Worm (Caenorhabditis elegans): ENCODE data around the gene lys-10.

lys-10 gene

ce11 chrIV:8332526-8332925 lies at the start of gene lys-10:
Gene lys-10 (plus strand): TSS chrIV:8332826.
- TF ChIP-seq ztf-11 (tag; optimal IDR thresholded peaks at IDR 0.05) (no peak), elt-1 (tag; optimal IDR thresholded peaks at IDR 0.05) (no peak), unc-39 (tag; optimal IDR thresholded peaks at IDR 0.05) (no peak), snpc-4 (tag; optimal IDR thresholded peaks at IDR 0.05) (no peak), nhr-12 (tag; optimal IDR thresholded peaks at IDR 0.05) (no peak), ztf-1 (GFP tag; conservative IDR thresholded peaks at IDR 0.05) (no peak), F13H6.1 (tag; optimal IDR thresholded peaks at IDR 0.05) (no peak), zag-1 (tag; optimal IDR thresholded peaks at IDR 0.05) (no peak), lsy-2 (tag; optimal IDR thresholded peaks at IDR 0.05) (no peak), fos-1 (tag; optimal IDR thresholded peaks at IDR 0.05) (no peak)

- TF ChIP-seq lin-11 (tag; optimal IDR thresholded peaks at IDR 0.05), result no peak
- TF ChIP-seq unc-55 (GFP tag; optimal IDR thresholded peaks at IDR 0.05), result peak; percentile 63
Observed at ce11 chrIV:8283214-8283613, 49.4 kb upstream of the lys-10 start.

ce11 chrIV:8286352-8286751 lies 46.3 kb upstream of the lys-10 start, which contains the start of gene K07H8.9:
Gene K07H8.9 (minus strand): TSS chrIV:8286476.
- TF ChIP-seq skn-1 (tag; optimal IDR thresholded peaks at IDR 0.05), result no peak
- no peak for TF ChIP-seq egl-27 (tag; optimal IDR thresholded peaks at IDR 0.05)
- TF ChIP-seq nhr-11 (tag; optimal IDR thresholded peaks at IDR 0.05), result no peak
- no peak for TF ChIP-seq lin-11 (tag; optimal IDR thresholded peaks at IDR 0.05)

DNA sequence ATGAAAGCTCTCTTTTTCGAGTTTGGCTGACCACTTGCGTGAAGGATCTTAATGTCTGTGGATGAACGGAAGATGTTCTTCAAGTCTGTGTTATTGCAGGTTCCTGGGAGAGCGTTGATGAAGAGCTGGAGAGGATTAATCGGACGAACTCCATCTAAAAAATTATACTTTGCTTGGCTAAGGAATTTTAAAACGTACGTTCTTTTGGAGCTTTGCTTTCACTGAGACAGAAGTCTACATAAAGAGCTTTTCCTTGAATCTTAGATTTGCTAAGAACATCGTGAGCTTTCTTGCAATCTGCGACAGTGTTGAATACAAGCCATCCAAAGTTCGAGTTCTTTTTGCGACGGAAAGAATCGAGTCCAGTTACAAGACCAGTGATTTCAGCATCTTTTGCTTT lies 45.3 kb upstream of the lys-10 start:
- TF ChIP-seq unc-39 (tag; optimal IDR thresholded peaks at IDR 0.05) (no peak), nhr-23 (tag; optimal IDR thresholded peaks at IDR 0.05) (no peak), zag-1 (tag; optimal IDR thresholded peaks at IDR 0.05) (no peak), ztf-11 (tag; optimal IDR thresholded peaks at IDR 0.05) (no peak), aly-2 (tag; optimal IDR thresholded peaks at IDR 0.05) (no peak), unc-62 (GFP tag; optimal IDR thresholded peaks at IDR 0.05) (no peak), nhr-25 (tag; optimal IDR thresholded peaks at IDR 0.05) (no peak), sma-9 (GFP tag; optimal IDR thresholded peaks at IDR 0.05) (no peak), sma-9 (tag; optimal IDR thresholded peaks at IDR 0.05) (no peak), ZK546.5 (tag; optimal IDR thresholded peaks at IDR 0.05) (no peak)

DNA sequence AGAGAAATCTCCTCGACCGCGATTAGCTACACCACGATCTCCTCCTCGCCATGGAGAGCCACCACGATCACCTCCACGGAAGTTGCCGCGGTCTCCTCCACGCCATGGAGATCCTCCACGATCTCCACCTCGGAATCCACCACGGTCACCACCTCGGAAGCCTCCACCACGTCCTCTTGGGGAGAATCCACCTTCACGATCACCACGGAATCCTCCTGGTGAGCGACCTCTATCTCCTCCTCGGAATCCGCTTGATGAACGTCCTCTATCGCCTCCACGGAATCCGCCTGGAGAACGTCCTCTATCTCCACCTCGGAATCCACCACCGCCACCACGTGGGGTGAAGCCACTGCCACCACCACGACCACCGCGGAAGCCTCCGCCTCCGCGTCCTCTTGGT lies 43.5 kb upstream of the lys-10 start:
- TF ChIP-seq mdl-1 (tag; optimal IDR thresholded peaks at IDR 0.05) (no peak), aly-2 (tag; optimal IDR thresholded peaks at IDR 0.05) (no peak), ZK546.5 (tag; optimal IDR thresholded peaks at IDR 0.05) (no peak)

DNA sequence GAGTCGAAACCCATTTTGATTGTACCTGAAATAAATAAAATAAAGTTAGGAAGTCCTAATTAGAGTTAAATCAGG lies 43.3 kb upstream of the lys-10 start, which contains the start of gene nucl-1:
TSS of gene nucl-1 (minus strand) at position 26 of the 75 bp plus-strand sequence.
- TF ChIP-seq C34F6.9 (tag; optimal IDR thresholded peaks at IDR 0.05) (no peak), ZK546.5 (tag; optimal IDR thresholded peaks at IDR 0.05) (no peak), nhr-237 (tag; optimal IDR thresholded peaks at IDR 0.05) (no peak), gmeb-1 (tag; optimal IDR thresholded peaks at IDR 0.05) (no peak), nhr-23 (tag; optimal IDR thresholded peaks at IDR 0.05) (no peak)

DNA sequence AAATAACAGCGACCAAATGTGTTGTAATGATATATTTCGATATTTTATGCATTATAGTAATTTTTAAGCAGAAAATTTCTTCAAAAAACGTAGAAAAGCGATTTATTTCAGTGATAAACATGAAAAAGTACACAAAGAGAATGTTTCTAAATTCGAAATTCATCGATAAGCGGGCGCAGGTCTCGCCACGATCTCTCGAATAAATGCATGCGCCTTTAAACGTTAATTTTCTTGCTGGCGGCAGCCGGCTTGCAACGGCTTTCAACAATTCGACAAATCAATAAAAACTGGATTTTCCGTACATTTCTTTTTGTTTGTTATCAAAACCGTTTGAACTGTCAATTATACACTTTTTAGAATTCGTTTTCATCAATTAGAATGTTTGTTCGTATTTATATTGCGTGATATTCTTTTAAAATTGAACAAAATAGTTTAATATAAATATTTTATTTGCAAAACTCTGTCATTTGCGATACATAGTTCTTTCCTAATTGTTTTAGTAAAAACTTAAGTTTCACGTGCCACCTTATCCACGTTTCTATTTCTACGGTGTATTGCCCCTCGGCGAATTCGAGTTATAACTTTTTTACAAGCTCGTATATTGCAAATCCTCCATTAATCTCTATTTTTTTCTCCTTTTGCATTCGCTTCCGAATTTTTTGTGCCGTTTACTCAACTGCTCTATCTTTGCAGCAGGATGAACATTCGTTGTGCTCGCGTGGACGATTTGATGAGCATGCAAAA lies 42.9 kb upstream of the lys-10 start, which contains the start of gene daf-31:
TSS of gene daf-31 (plus strand) at position 694 of the 744 bp plus-strand sequence.
- TF ChIP-seq C34F6.9 (tag; optimal IDR thresholded peaks at IDR 0.05) (peak; percentile 58), sma-9 (GFP tag; optimal IDR thresholded peaks at IDR 0.05) (peak; percentile 4), sma-9 (tag; optimal IDR thresholded peaks at IDR 0.05) (no peak), lin-13 (GFP tag; optimal IDR thresholded peaks at IDR 0.05) (peak; percentile 29), lsy-2 (tag; optimal IDR thresholded peaks at IDR 0.05) (peak in 1 of 2 experiments; percentile 77), nhr-129 (tag; optimal IDR thresholded peaks at IDR 0.05) (peak; percentile 57), nhr-12 (tag; optimal IDR thresholded peaks at IDR 0.05) (no peak), fos-1 (tag; optimal IDR thresholded peaks at IDR 0.05) (peak; percentile 31), F13H6.1 (tag; optimal IDR thresholded peaks at IDR 0.05) (peak; percentile 28), unc-39 (tag; optimal IDR thresholded peaks at IDR 0.05) (no peak), crh-2 (tag; optimal IDR thresholded peaks at IDR 0.05) (peak; percentile 19), dmd-4 (tag; optimal IDR thresholded peaks at IDR 0.05) (no peak), gmeb-1 (tag; optimal IDR thresholded peaks at IDR 0.05) (peak; percentile 54), unc-55 (GFP tag; optimal IDR thresholded peaks at IDR 0.05) (peak; percentile 76)

Measured in whole organism, L2 larva.